Fruit fly (Drosophila melanogaster) whole organism, embryonic: Measurements from ENCODE around the gene Abi.

Source experiments
- CG11456 ChIP-seq: fragments of 200-800 bp; sonication (Bioruptor generic); IDR thresholded peaks from 3 replicates; pipeline ENCODE4 v1.3.6; 2022; ENCODE audit warnings: missing biosample characterization, missing genetic modification characterization
- CG11695 ChIP-seq: fragments of 200-800 bp; sonication (Bioruptor generic); IDR thresholded peaks from 3 replicates; pipeline ENCODE4 v1.3.6; 2022; ENCODE audit warnings: missing biosample characterization, missing genetic modification characterization
- CG12071 ChIP-seq: fragments of 200-800 bp; sonication (Bioruptor generic); optimal IDR thresholded peaks from 3 replicates; lab custom pipeline; 2018; ENCODE audit warnings: missing biosample characterization, mild to moderate bottlenecking, missing genetic modification characterization
- CG12155 ChIP-seq: fragments of 200-800 bp; sonication (Bioruptor generic); optimal IDR thresholded peaks from 3 replicates; lab custom pipeline; 2016; ENCODE audit warnings: missing biosample characterization, missing genetic modification characterization
- CG13287 ChIP-seq: fragments of 200-800 bp; sonication (Bioruptor generic); IDR thresholded peaks from 2 replicates; pipeline ENCODE4 v1.3.6; 2022; ENCODE audit warnings: missing biosample characterization, missing genetic modification characterization; ENCODE audit not compliant: partially characterized antibody
- CG13424 ChIP-seq: fragments of 200-800 bp; sonication (Bioruptor generic); optimal IDR thresholded peaks from 2 replicates; lab custom pipeline; 2019; ENCODE audit warnings: missing biosample characterization, mild to moderate bottlenecking, missing genetic modification characterization, moderate library complexity
- CG13894 ChIP-seq: fragments of 200-800 bp; sonication (Bioruptor generic); optimal IDR thresholded peaks from 3 replicates; lab custom pipeline; 2018; ENCODE audit warnings: missing biosample characterization, mild to moderate bottlenecking, missing genetic modification characterization, moderate library complexity
- CG15514 ChIP-seq: fragments of 200-800 bp; sonication (Bioruptor generic); optimal IDR thresholded peaks from 3 replicates; lab custom pipeline; 2017; ENCODE audit warnings: missing biosample characterization, missing genetic modification characterization, mild to moderate bottlenecking, moderate library complexity, missing genetic modification reagents
- CG16815 ChIP-seq: fragments of 200-800 bp; sonication (Bioruptor generic); optimal IDR thresholded peaks from 3 replicates; lab custom pipeline; 2017; ENCODE audit warnings: missing biosample characterization, mild to moderate bottlenecking, missing genetic modification characterization
- CG17912 ChIP-seq: fragments of 200-800 bp; sonication (Bioruptor generic); optimal IDR thresholded peaks from 2 replicates; lab custom pipeline; 2018; ENCODE audit warnings: missing biosample characterization, mild to moderate bottlenecking, missing genetic modification characterization
- CG4854 ChIP-seq: fragments of 200-800 bp; sonication (Bioruptor generic); optimal IDR thresholded peaks from 2 replicates; lab custom pipeline; 2016; ENCODE audit warnings: missing biosample characterization, missing genetic modification characterization, inconsistent platforms
- CG6854 ChIP-seq: fragments of 200-800 bp; sonication (Bioruptor generic); optimal IDR thresholded peaks from 3 replicates; lab custom pipeline; 2017; ENCODE audit warnings: missing biosample characterization, mild to moderate bottlenecking, missing genetic modification characterization
- CG8089 ChIP-seq: fragments of 200-800 bp; sonication (Bioruptor generic); optimal IDR thresholded peaks from 3 replicates; lab custom pipeline; 2016; ENCODE audit warnings: missing biosample characterization, missing genetic modification characterization
- CG8388 ChIP-seq: fragments of 200-800 bp; sonication (Bioruptor generic); optimal IDR thresholded peaks from 2 replicates; lab custom pipeline; 2019; ENCODE audit warnings: missing biosample characterization, mild to moderate bottlenecking, missing genetic modification characterization, moderate library complexity
- Dp ChIP-seq: fragments of 200-800 bp; sonication (Bioruptor generic); optimal IDR thresholded peaks from 2 replicates; lab custom pipeline; 2018; ENCODE audit warnings: missing biosample characterization, mild to moderate bottlenecking, missing genetic modification characterization, moderate library complexity
- Elba2 ChIP-seq: fragments of 200-800 bp; sonication (Bioruptor generic); optimal IDR thresholded peaks from 3 replicates; lab custom pipeline; 2016; ENCODE audit warnings: missing biosample characterization, missing genetic modification characterization
- Ets97D ChIP-seq: fragments of 200-800 bp; sonication (Bioruptor generic); optimal IDR thresholded peaks from 3 replicates; lab custom pipeline; 2016; ENCODE audit warnings: missing biosample characterization, missing genetic modification characterization
- Gsc ChIP-seq: fragments of 200-800 bp; sonication (Bioruptor generic); IDR thresholded peaks from 2 replicates; pipeline ENCODE4 v1.3.6; 2022; ENCODE audit warnings: missing biosample characterization, missing genetic modification characterization
- H15 ChIP-seq: fragments of 200-800 bp; sonication (Bioruptor generic); IDR thresholded peaks from 3 replicates; pipeline ENCODE4 v1.3.6; 2022; ENCODE audit warnings: missing biosample characterization, missing genetic modification characterization
- Jarid2 ChIP-seq: fragments of 200-800 bp; sonication (Bioruptor generic); optimal IDR thresholded peaks from 3 replicates; lab custom pipeline; 2017; ENCODE audit warnings: mild to moderate bottlenecking, missing biosample characterization, missing genetic modification reagents, missing genetic modification characterization
- Pdp1 ChIP-seq, 2 experiments: fragments of 200-800 bp; sonication (Bioruptor generic); optimal IDR thresholded peaks; 3 replicates each; lab custom pipeline; 2016; ENCODE audit warnings: missing biosample characterization in 2 of 2, missing genetic modification characterization in 2 of 2, mild to moderate bottlenecking in 1 of 2, moderate library complexity in 1 of 2
- Poxn ChIP-seq: fragments of 200-800 bp; sonication (Bioruptor generic); IDR thresholded peaks from 2 replicates; pipeline ENCODE4 v1.3.6; 2022; ENCODE audit warnings: missing biosample characterization, missing genetic modification characterization
- Tbp ChIP-seq: fragments of >200 bp; optimal IDR thresholded peaks from 2 replicates; lab custom pipeline; 2018; ENCODE audit warnings: missing biosample characterization, missing genetic modification characterization
- ab ChIP-seq: fragments of 200-800 bp; sonication (Bioruptor generic); optimal IDR thresholded peaks from 2 replicates; lab custom pipeline; 2016; ENCODE audit warnings: missing biosample characterization, missing genetic modification characterization
- ato ChIP-seq: fragments of 200-800 bp; sonication (Bioruptor generic); IDR thresholded peaks from 2 replicates; pipeline ENCODE4 v1.3.6; 2022; ENCODE audit warnings: missing biosample characterization, missing genetic modification characterization; ENCODE audit not compliant: partially characterized antibody
- bigmax ChIP-seq: fragments of 200-800 bp; sonication (Bioruptor generic); optimal IDR thresholded peaks from 2 replicates; lab custom pipeline; 2018; ENCODE audit warnings: missing biosample characterization, mild to moderate bottlenecking, missing genetic modification characterization
- crp ChIP-seq, 2 experiments: fragments of 200-800 bp; sonication (Bioruptor generic); optimal IDR thresholded peaks; 2 replicates in 1 of 2; 3 replicates in 1 of 2; lab custom pipeline; 2017; ENCODE audit warnings: missing biosample characterization in 2 of 2, missing genetic modification characterization in 2 of 2, mild to moderate bottlenecking in 1 of 2, moderate library complexity in 1 of 2
- cwo ChIP-seq: fragments of 200-800 bp; sonication (Bioruptor generic); optimal IDR thresholded peaks from 3 replicates; lab custom pipeline; 2017; ENCODE audit warnings: missing biosample characterization, missing genetic modification characterization, mild to moderate bottlenecking, moderate library complexity, missing genetic modification reagents
- emc ChIP-seq: fragments of 200-800 bp; sonication (Bioruptor generic); optimal IDR thresholded peaks from 2 replicates; lab custom pipeline; 2016; ENCODE audit warnings: missing biosample characterization, missing genetic modification characterization
- gcm2 ChIP-seq: fragments of 200-800 bp; sonication (Bioruptor generic); optimal IDR thresholded peaks from 2 replicates; lab custom pipeline; 2016; ENCODE audit warnings: missing biosample characterization, missing genetic modification characterization
- inv ChIP-seq: fragments of 200-800 bp; sonication (Bioruptor generic); IDR thresholded peaks from 2 replicates; pipeline ENCODE4 v1.3.6; 2022; ENCODE audit warnings: missing biosample characterization, missing genetic modification characterization; ENCODE audit not compliant: partially characterized antibody
- luna ChIP-seq: fragments of 200-800 bp; sonication (Bioruptor generic); optimal IDR thresholded peaks from 2 replicates; lab custom pipeline; 2016; ENCODE audit warnings: missing biosample characterization, missing genetic modification characterization
- mld ChIP-seq: fragments of 200-800 bp; sonication (Bioruptor generic); IDR thresholded peaks from 3 replicates; pipeline ENCODE4 v1.3.6; 2022; ENCODE audit warnings: missing biosample characterization, missing genetic modification characterization; ENCODE audit not compliant: partially characterized antibody
- p53 ChIP-seq: fragments of 200-800 bp; sonication (Bioruptor generic); optimal IDR thresholded peaks from 2 replicates; lab custom pipeline; 2016; ENCODE audit warnings: missing biosample characterization, missing genetic modification characterization
- pfk ChIP-seq: fragments of 200-800 bp; sonication (Bioruptor generic); optimal IDR thresholded peaks from 2 replicates; lab custom pipeline; 2018; ENCODE audit warnings: missing biosample characterization, mild to moderate bottlenecking, missing genetic modification characterization, moderate library complexity
- pnt ChIP-seq: fragments of 200-800 bp; sonication (Bioruptor generic); optimal IDR thresholded peaks from 3 replicates; lab custom pipeline; 2016; ENCODE audit warnings: missing biosample characterization, missing genetic modification characterization
- pzg ChIP-seq: fragments of 200-800 bp; sonication (Bioruptor generic); optimal IDR thresholded peaks from 3 replicates; lab custom pipeline; 2018; ENCODE audit warnings: missing biosample characterization, mild to moderate bottlenecking, missing genetic modification characterization, moderate library complexity
- ranshi ChIP-seq: fragments of 200-800 bp; sonication (Bioruptor generic); IDR thresholded peaks from 2 replicates; pipeline ENCODE4 v1.3.6; 2022; ENCODE audit warnings: missing biosample characterization, missing genetic modification characterization
- row ChIP-seq: fragments of 200-800 bp; sonication (Bioruptor generic); IDR thresholded peaks from 3 replicates; pipeline ENCODE4 v1.3.6; 2022; ENCODE audit warnings: missing biosample characterization, missing genetic modification characterization
- run ChIP-seq: fragments of 200-800 bp; sonication (Bioruptor generic); optimal IDR thresholded peaks from 3 replicates; lab custom pipeline; 2018; ENCODE audit warnings: missing biosample characterization, mild to moderate bottlenecking, missing genetic modification characterization
- scrt ChIP-seq: fragments of 200-800 bp; sonication (Bioruptor generic); optimal IDR thresholded peaks from 2 replicates; lab custom pipeline; 2018; ENCODE audit warnings: missing biosample characterization, mild to moderate bottlenecking, missing genetic modification characterization, moderate library complexity
- sens ChIP-seq: fragments of 200-800 bp; sonication (Bioruptor generic); peaks from one replicate; lab custom pipeline; 2016; ENCODE audit warnings: missing biosample characterization, missing genetic modification characterization
- seq ChIP-seq: fragments of 200-800 bp; sonication (Bioruptor generic); IDR thresholded peaks from 2 replicates; pipeline ENCODE4 v1.3.6; 2022; ENCODE audit warnings: missing biosample characterization, missing genetic modification characterization
- so ChIP-seq: fragments of 200-800 bp; sonication (Bioruptor generic); IDR thresholded peaks from 3 replicates; pipeline ENCODE4 v1.3.6; 2022; ENCODE audit warnings: missing biosample characterization, missing genetic modification characterization
- ssp ChIP-seq: fragments of 200-800 bp; sonication (Bioruptor generic); IDR thresholded peaks from 2 replicates; pipeline ENCODE4 v1.3.6; 2022; ENCODE audit warnings: missing biosample characterization, missing genetic modification characterization
- twi ChIP-seq: fragments of 200-800 bp; optimal IDR thresholded peaks from 2 replicates; lab custom pipeline; 2019; ENCODE audit warnings: missing biosample characterization, mild to moderate bottlenecking, missing genetic modification characterization, moderate library complexity
- vfl ChIP-seq: fragments of 200-800 bp; sonication (Bioruptor generic); optimal IDR thresholded peaks from 2 replicates; lab custom pipeline; 2016; ENCODE audit warnings: missing biosample characterization, missing genetic modification characterization
- wdn ChIP-seq: fragments of 200-800 bp; sonication (Bioruptor generic); IDR thresholded peaks from 2 replicates; pipeline ENCODE4 v1.3.6; 2022; ENCODE audit warnings: missing biosample characterization, missing genetic modification characterization
- yki ChIP-seq: fragments of >200 bp; optimal IDR thresholded peaks from 3 replicates; lab custom pipeline; 2018
- zf30C ChIP-seq: fragments of 200-800 bp; sonication (Bioruptor generic); optimal IDR thresholded peaks from 3 replicates; lab custom pipeline; 2018; ENCODE audit warnings: missing biosample characterization, mild to moderate bottlenecking, missing genetic modification characterization

The Abi gene

DNA sequence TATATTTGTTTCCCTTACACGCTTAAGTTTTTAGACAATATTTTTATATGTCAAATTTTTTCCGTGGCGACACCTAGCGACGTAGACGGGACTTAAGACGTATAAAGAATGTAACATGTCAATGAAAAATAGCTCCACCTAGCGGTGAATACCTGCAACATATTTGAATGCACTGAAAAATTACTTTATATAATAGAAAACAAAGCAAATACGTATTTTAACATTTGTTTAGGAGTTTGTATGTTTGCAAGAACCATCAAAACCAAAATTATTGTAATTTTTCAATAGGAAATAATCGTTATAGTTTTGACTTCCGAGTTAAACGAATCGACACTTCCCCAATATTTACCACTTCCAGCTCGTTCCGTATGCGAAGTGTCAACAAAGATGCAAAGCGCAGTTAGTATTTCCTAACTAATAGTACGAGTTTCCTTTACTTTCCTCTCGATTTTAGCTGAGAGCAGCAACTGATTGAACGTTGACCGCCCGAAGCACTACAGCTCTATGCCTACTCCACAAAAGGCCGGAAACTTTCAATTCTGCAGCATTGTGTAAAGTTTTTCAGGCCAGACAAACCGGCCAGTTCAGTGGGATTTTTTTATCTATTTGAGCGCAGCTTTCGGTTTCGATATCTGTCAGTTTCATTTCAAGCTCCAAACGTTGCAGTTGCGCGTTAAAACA, 33.2 kb downstream of the Abi start, which contains the start of gene Npc2b (continued):
- peak; percentile 21 for TF ChIP-seq CG16815
- TF ChIP-seq Jarid2 (GFP tag; lab: Kevin White, UChicago), result peak; percentile 34
- 0 out of 2 replicates have a peak, but pooled peaks have one; percentile 16 for TF ChIP-seq ranshi
- TF ChIP-seq so (GFP tag; lab: Robert Waterston, UW), result no peak
- TF ChIP-seq gcm2 (GFP tag; lab: Kevin White, UChicago), result no peak
- TF ChIP-seq zf30C, result peak; percentile 88
- no peak for TF ChIP-seq luna (GFP tag; lab: Kevin White, UChicago)
- TF ChIP-seq bigmax (GFP tag; lab: Kevin White, UChicago), result no peak
- TF ChIP-seq cwo (GFP tag; lab: Kevin White, UChicago), result peak; percentile 35
- no peak for TF ChIP-seq wdn
- TF ChIP-seq crp (GFP tag; optimal IDR thresholded peaks at IDR 0.05; lab: Kevin White, UChicago), result no peak
- 0 out of 2 replicates have a peak, but pooled peaks have one; percentile 19 for TF ChIP-seq seq (GFP tag; lab: Robert Waterston, UW)
- peak; percentile 11 for TF ChIP-seq scrt
- peak; percentile 20 for TF ChIP-seq vfl
- TF ChIP-seq Pdp1 (GFP tag; optimal IDR thresholded peaks at IDR 0.05; lab: Kevin White, UChicago), result peak; percentile 54 to 86
- peak; percentile 34 for TF ChIP-seq pnt (GFP tag; lab: Kevin White, UChicago)
- TF ChIP-seq CG11695, result no peak
- no peak for TF ChIP-seq CG6854 (GFP tag; lab: Kevin White, UChicago)
- TF ChIP-seq twi (tag; lab: Kevin White, UChicago), result peak; percentile 2
- peak; percentile 95 for TF ChIP-seq CG15514
- TF ChIP-seq Poxn (GFP tag; lab: Robert Waterston, UW), result no peak
- TF ChIP-seq run (tag; lab: Kevin White, UChicago), result peak; percentile 4
- no peak for TF ChIP-seq pzg (GFP tag; lab: Kevin White, UChicago)
- TF ChIP-seq Tbp, result no peak
- TF ChIP-seq CG13287 (GFP tag; lab: Robert Waterston, UW), result peak; percentile 39; the same call in 1 of the 2 replicates
- TF ChIP-seq Elba2 (GFP tag; lab: Kevin White, UChicago), result no peak
- peak; percentile 81 for TF ChIP-seq CG11456
- TF ChIP-seq yki (lab: Kevin White, UChicago), result no peak
- peak; percentile 60 for TF ChIP-seq CG4854 (GFP tag; lab: Kevin White, UChicago)
- TF ChIP-seq CG12155, result peak; percentile 47
- peak; percentile 43 for TF ChIP-seq Dp (GFP tag; lab: Kevin White, UChicago)
- peak; percentile 40 for TF ChIP-seq CG8388 (GFP tag; lab: Kevin White, UChicago)
- TF ChIP-seq mld (GFP tag; lab: Robert Waterston, UW), result no peak
- no peak for TF ChIP-seq ato (GFP tag; lab: Robert Waterston, UW)
- TF ChIP-seq ssp (GFP tag; lab: Robert Waterston, UW), result no peak
- TF ChIP-seq row, result peak; percentile 49
- no peak for TF ChIP-seq ab (GFP tag; lab: Kevin White, UChicago)
- peak; percentile 49 for TF ChIP-seq CG13894 (tag; lab: Kevin White, UChicago)
- peak; percentile 49 for TF ChIP-seq Ets97D (GFP tag; lab: Kevin White, UChicago)
- TF ChIP-seq inv (GFP tag; lab: Robert Waterston, UW), result peak; percentile 44
- peak; percentile 23 for TF ChIP-seq CG8089 (GFP tag; lab: Kevin White, UChicago)
- no peak for TF ChIP-seq emc (GFP tag; lab: Kevin White, UChicago)
- peak; percentile 50 for TF ChIP-seq CG13424 (tag; lab: Kevin White, UChicago)
- TF ChIP-seq sens, result peak; percentile 92
- TF ChIP-seq Gsc (GFP tag; lab: Robert Waterston, UW), result no peak
- TF ChIP-seq CG17912 (GFP tag; lab: Kevin White, UChicago), result no peak
- 0 out of 3 replicates have a peak, but pooled peaks have one; percentile 36 for TF ChIP-seq H15 (GFP tag; lab: Robert Waterston, UW)
- TF ChIP-seq CG12071, result peak; percentile 43
- no peak for TF ChIP-seq pfk (GFP tag; lab: Kevin White, UChicago)
- TF ChIP-seq p53 (GFP tag; lab: Kevin White, UChicago), result no peak
